Worm (Caenorhabditis elegans) whole organism, dauer: ENCODE results near the gene dyci-1.
A peak's percentile ranks its signal among the peaks of the same experiment; 100 is the strongest.

Source experiments
- unc-62 ChIP-seq: sonication (generic microtip); optimal IDR thresholded peaks from 2 replicates; lab custom pipeline; 2017; ENCODE audit warnings: missing biosample characterization, missing genetic modification reagents, missing genetic modification characterization

The dyci-1 gene

DNA sequence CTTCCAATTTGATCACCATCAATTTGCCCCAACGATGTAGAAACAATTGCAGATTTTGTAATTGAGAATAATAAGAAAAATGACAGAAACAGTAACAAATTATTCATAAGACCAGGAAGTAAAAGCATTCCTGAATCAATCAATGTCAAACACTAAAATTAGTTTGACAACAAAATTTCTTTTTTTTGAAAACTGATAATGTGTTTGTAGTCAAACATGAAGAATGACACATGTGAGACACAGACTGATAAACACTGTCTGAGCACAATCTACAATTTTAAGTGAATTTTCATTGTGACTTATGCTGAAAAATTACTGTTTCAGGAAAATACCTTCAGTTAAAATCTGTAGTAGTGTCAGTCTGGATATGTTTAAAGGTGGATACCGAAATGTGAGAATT, 17.1 kb upstream of the dyci-1 start, which contains the start of the genes cest-4 and C17H12.11:
TSS of gene cest-4 (minus strand) at position 206 of the 400 bp plus-strand sequence.
TSS of gene C17H12.11 (plus strand) at position 256 of the 400 bp plus-strand sequence.
- no peak for TF ChIP-seq unc-62 (GFP tag; lab: Kevin White, UChicago)

DNA sequence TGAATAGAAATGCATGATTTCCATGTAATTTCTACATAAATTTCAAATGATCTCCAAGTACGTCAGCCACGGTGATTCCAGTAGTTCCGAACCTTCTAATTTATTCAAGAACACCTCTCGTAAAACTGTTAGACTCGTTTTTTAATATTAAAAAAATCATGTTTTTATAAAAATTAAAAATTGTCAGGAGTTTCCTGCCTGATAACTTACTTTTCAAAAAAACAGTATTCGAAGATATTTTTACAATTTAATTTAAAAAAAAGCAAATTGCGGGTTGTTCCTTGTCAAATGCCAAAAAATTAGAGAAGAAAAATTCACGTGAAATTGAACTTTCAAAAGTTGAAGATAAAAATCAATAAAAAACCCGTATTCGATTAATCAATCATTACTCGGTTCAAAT, 10.5 kb upstream of the dyci-1 start, which contains the start of the genes C17H12.3 and C17H12.12:
TSS of gene C17H12.3 (minus strand) at position 101 of the 400 bp plus-strand sequence.
TSS of gene C17H12.12 (plus strand) at position 396 of the 400 bp plus-strand sequence.
- TF ChIP-seq unc-62 (GFP tag; lab: Kevin White, UChicago) = no peak

DNA sequence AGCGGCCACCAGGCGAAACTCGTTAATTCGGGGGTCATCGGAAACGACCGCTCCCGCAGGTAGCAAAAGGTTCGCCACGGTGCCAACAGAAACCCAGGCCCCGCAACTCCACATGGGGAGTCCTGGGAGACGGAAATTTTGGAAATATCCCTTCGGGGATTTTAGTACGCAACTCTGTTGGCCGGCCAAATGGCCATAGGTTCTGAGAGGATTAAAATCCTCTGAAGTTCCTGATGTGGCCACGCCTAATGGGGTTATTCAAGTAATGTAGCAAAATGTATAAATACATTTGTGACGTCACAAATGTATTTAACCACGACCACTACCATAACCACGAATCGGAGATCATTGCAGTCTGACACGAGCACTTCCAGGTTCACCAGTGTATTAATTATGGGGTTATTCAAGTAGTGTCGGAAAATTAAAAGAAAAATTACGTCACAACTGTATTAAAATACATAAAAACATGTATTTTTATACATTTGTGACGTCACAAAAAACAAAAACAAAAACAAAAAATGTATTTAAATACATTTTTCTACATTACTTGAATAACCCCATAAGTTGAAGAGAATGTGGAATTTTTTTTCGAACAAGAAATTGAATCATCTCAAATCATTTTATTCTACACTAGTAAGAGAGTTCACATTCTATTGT, 8.4 kb upstream of the dyci-1 start:
- no peak for TF ChIP-seq unc-62 (GFP tag; lab: Kevin White, UChicago)

DNA sequence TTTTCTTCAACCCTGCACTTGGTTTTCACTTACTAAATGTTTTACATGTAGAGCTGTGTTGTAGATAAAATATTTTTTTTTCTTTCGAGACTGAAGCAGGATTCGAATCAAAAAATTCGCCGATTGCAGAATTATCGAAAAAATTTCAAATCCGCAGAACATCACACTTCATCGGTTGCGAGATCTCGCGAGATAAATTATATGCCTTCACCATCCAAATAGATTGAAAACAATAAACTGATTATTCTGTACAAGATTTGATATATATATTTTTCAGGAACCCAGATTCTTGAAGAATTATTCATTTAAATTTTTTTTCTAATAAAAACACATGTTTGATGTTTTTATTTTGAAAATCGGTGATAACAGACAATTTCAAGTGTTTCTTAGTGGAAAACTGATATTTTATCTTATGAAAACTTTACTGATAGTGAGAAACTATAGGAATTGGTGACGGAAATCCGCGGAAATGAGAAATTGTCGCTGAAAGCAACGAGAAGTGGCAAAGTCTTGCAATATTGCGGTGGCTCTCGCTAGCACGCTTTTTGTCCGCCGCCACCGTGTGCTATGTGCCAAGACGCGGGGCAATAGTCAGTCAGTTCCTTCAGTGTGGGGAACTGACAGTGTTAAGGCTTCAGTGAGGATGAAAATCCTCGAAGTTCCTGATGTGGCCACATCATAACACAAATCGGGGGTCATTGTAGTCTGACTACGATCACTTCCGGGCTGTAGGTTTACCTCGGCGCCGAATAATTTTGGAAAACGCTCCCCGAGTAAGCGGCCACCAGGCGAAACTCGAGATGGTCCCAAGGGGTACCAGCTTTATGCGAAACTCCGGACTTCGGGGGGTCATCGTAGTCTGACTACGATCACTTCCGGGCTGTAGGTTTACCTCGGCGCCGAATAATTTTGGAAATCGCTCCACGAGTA, 7.6 kb upstream of the dyci-1 start:
- no peak for TF ChIP-seq unc-62 (GFP tag; lab: Kevin White, UChicago)

DNA sequence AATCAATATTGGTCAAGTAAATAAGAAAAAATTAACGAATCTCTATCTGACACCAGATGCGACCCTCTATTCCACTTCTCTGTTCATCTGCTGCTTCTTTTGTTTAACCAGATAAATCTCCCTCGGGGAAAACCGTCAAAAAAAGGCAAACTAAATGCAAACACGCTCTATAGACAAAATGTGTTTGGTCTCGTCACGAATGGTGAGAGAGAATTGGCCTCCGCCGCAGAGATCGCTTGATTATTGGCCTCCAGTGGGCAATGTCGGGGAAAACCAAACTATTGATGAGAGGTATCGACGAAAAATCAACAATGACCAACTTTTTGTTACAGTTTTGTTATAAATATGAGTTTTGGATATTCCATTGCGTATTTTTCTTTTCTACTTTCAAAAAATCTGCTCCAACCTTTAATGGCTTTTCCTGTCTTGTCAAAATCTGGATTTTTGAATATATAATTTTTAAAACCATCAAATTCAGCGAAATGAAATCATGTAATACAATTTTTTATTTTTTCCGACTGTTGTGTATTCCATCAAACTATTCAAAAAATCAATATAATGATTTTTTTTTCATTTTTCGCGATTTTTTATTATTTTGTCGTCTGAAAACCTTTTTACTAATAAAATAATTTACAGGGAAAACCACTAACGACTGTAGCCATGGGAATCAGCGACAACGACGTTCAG, 5.5 kb upstream of the dyci-1 start, which contains the start of the genes C17H12.2 and vha-8:
TSS of gene C17H12.2 (minus strand) at position 51 of the 687 bp plus-strand sequence.
TSS of gene vha-8 (plus strand) at position 637 of the 687 bp plus-strand sequence.
- TF ChIP-seq unc-62 (GFP tag; lab: Kevin White, UChicago) = peak; percentile 34

DNA sequence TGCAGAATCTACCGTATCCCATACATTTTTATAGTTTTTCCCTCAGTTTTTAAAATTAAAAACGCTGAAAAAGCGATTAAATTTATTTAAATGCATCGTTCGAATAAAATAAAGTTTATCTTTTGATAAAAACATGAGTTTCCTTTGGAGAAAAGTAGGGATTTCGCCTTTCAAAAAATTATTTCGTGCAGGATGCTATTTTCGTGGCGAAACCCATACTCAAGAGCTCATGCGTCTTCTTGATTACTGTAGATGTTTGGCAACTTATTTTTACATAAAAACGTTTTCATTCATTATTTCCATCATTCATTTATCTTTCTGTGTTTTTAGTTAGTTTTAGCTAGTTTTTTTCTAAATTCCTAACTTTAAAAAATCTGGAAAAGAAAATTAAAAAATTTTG, 4.9 kb upstream of the dyci-1 start:
- no peak for TF ChIP-seq unc-62 (GFP tag; lab: Kevin White, UChicago)

DNA sequence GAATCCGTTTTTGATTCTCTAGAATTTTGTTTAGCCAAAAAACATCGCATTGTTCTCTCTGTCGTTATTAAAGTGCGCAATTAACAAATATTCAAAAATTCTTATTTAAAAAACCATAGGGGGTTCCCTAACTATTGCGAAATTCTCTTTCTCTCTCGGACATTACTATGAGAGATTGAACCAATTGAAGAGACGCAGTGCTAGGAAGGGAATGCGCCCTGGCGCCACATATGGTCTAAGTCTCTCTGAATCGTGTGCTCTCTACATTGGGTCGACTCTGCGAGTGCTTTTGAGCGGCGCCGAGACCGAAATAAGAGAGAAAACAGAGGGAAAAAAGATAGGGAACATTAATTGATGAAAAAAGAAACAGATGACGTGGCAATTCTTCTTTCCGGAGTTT, 801 bp upstream of the dyci-1 start:
- TF ChIP-seq unc-62 (GFP tag; lab: Kevin White, UChicago) = no peak

DNA sequence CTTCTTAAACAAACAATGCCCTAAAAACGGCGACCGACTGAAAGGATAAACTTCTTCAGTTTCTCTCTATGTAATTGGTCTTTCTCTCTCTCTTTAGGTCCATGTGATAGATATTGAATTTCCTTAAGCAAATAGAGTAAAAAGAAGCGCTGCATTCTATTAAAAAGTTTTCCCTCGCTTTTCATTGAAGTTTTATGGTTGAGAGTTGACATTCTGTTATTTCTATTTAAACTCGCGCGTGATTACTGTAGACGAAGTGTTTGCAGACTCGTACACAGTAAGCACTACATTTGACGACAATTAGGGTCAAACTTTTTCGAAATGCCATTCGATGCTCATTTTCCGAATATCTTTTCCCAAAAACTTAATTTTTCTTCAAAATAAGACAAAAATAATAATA, 7.9 kb downstream of the dyci-1 start:
- no peak for TF ChIP-seq unc-62 (GFP tag; lab: Kevin White, UChicago)

DNA sequence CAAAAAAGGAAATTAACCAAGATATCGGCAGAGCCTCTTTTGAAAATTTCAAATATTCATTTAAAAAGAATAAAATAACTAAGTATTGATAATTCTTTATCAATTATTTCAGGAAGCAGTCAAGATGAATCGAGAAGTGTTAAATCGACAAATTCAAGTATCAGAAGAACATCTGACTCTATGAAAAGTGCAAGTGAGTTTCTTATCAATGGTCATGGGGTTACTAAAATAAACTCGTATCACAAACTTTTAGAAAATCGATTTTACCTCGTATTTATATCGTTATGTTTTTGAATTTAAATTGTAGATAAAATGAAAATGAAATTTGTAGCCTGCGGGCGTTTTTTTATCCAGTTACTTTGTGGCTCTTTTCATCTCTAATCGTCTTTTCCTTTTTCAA, 13.5 kb downstream of the dyci-1 start:
- no peak for TF ChIP-seq unc-62 (GFP tag; lab: Kevin White, UChicago)

DNA sequence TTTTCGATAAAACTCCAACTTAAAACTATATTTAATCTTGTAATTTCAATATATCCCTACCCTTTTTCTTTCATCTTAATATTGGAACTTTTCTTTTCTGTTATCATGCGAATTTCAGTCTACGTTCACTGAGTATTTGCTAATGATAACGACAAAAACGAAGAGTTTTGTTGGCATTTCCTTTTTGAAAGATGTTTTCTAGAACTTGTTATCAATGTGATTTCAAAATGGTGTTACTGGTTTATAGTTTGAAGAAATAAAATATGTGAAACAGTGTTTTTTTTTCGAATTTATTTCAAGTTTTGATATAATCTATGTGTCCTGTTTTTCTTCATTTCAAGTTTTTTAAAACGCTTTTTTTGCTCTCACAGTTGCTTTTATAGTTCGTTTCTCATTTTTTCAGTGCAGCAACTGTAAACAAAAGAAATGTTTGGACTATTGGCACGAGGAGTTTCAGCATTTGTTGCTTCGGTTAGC, 14.6 kb downstream of the dyci-1 start, which contains the start of gene anat-1:
TSS of gene anat-1 (plus strand) at position 427 of the 477 bp plus-strand sequence.
- TF ChIP-seq unc-62 (GFP tag; lab: Kevin White, UChicago) = no peak

DNA sequence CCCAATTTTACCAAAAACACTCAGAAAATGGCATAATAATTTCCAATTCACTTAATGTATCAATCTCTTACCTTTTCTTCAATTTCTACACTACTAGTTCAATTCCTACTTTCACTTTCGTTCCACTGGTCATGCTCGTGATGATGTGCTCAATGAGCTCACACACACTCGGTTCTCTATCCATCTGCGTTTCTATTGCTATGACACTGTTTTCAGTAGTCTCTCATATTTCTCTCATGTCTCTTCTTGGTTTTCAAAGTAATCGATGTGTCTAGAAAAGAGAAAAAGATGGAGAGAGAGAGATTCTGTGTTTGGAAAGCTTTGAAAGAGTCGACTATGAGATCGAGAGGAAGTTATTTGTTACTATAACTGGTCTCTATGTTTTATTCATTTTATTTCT, 17.8 kb downstream of the dyci-1 start:
- no peak for TF ChIP-seq unc-62 (GFP tag; lab: Kevin White, UChicago)

DNA sequence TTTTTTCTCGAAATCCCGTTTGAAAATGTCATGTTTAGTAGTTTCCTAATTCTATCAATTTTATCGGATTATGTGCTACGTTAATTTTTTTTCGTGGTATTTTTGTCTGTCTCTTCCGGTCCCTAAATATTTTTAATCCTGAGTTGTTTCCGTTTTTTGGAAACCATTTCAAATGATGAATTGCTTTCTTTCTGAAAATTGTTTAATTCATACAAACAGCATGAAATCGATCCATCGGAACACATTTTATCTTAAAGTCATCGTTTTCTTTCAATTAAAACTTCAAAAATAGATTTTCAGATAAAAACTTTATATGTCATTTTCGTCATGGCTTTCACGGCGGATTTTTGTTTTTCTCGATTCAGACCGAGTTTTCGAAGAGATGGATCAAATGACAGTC, 22.7 kb downstream of the dyci-1 start, which contains the start of gene spd-3:
TSS of gene spd-3 (plus strand) at position 301 of the 400 bp plus-strand sequence.
- TF ChIP-seq unc-62 (GFP tag; lab: Kevin White, UChicago) = no peak

DNA sequence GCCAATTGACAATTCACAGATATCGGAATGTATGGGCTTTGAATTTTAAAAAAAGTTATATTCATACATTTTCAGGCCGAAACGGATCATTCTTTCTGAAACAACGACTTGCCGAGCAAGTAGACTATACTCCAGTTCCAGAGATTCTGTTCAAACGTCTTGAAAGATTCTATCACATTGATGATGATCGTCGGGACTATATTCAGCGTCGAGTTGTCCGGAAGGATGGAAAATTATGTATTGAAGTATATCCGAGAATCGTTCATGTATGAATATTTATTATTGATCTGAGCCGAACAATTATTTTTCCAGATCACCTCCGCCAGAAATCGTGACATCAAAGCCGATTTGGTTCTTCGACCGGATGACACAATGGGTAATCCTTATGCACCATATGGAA, 27.5 kb downstream of the dyci-1 start:
- no peak for TF ChIP-seq unc-62 (GFP tag; lab: Kevin White, UChicago)

DNA sequence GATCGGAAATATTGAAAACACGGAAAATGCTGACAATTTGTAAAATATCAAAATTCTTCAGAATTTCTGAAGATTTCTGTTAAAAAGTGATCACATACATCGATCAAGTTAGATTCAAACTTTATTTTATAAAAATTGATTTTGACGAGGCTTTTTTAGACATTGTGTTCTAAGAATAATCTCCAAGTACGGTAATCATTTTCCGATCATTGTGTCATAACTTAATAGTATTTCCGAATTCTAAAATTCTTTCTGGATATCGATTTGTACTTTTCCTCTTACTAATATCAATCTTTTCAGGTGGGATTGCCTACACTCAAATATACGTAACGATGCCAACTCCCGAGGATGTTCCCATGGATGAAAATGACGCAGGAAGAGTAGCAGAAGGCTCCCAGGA, 28.1 kb downstream of the dyci-1 start, which contains the start of gene usp-4:
TSS of gene usp-4 (plus strand) at position 301 of the 400 bp plus-strand sequence.
- TF ChIP-seq unc-62 (GFP tag; lab: Kevin White, UChicago) = no peak

DNA sequence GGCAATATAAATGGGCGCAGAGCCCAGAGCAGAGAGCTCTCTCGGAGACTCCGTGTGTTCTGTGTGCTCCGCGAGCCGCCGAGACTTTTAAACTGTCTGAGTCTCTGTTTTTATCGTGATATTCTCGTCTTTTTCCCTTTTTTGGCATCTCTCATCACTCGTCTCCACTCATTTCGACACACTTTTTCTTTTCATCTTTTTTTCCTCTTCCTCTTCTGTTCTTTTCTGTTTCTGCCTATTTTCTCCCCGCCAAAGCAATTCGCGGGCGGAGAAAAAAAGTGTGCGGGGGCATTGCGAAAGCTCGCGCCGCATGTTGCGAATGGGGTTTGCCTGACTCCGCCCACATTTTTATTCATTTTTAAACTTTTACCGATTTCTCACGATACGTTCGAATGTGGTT, 28.7 kb downstream of the dyci-1 start:
- no peak for TF ChIP-seq unc-62 (GFP tag; lab: Kevin White, UChicago)
